Fruit fly (Drosophila melanogaster) whole organism, larva: ENCODE data around the gene RpS28-like.

Experiments used
- noc ChIP-seq: fragments of 200-800 bp; sonication (Bioruptor generic); optimal IDR thresholded peaks from 3 replicates; lab custom pipeline; 2019; ENCODE audit warnings: missing biosample characterization, mild to moderate bottlenecking, missing genetic modification characterization, moderate library complexity

Gene RpS28-like

DNA sequence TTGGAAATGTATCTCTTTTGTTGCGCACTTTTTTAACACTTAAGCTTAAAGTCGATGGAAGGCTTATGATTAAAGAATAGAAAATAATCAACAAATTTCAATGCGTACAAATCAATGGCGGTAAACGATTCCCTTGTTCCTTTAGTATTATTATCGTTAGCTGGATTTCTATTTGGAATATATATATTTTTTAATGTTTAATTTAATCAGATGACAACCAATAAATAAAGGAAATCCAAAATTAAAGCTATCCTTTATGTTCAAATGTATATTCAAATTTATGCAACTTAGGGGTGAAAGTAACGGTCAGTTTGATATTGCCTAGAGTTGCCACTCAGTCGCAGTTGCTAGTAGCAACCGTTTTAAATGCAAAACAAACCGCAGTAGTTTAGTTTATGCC, 1.5 kb upstream of the RpS28-like start, which contains the start of gene CG3769:
Gene CG3769, plus strand, starts transcription at position 301 of the 400 bp plus-strand sequence.
- no peak for TF ChIP-seq noc (tag; lab: Kevin White, UChicago)

DNA sequence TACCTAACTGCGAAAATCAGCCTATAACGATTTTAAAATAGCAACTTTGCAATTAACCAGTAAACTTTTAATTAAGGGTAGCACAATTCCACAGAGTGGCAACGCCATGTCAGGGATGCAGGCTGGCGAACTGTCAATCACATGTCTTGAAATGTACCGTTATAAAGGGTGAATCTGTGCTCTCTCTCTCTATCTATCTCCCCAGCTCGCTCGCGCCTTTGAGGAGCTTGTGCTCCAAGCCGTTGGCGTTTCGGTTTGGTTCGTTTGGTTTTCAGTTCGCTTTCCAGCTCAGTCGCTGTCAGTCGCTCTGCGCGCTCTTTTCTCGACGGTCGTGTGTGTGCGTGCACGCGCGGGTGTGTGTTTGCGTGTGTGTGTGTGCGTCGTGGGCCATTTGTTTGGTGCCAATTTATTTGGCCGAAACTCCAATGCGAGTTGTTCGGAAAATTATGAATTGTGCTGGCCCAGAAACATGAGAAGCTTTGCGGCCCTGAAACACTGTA, 662 bp downstream of the RpS28-like start, which contains the start of gene numb:
Gene numb, plus strand, starts transcription at position 254 of the 500 bp plus-strand sequence.
- TF ChIP-seq noc (tag; lab: Kevin White, UChicago) = no peak

- no peak for TF ChIP-seq noc (tag; lab: Kevin White, UChicago)
Measured at dm6 chr2L:9438227-9438626, 1.6 kb downstream of the RpS28-like start.

dm6 chr2L:9440640-9441039, 4.0 kb downstream of the RpS28-like start, which contains the start of gene CG33723:
TSS of gene CG33723 (minus strand) at chr2L:9440740.
- TF ChIP-seq noc (tag; lab: Kevin White, UChicago) = no peak

dm6 chr2L:9442795-9443287, 6.2 kb downstream of the RpS28-like start:
- TF ChIP-seq noc (tag; lab: Kevin White, UChicago) = no peak

DNA sequence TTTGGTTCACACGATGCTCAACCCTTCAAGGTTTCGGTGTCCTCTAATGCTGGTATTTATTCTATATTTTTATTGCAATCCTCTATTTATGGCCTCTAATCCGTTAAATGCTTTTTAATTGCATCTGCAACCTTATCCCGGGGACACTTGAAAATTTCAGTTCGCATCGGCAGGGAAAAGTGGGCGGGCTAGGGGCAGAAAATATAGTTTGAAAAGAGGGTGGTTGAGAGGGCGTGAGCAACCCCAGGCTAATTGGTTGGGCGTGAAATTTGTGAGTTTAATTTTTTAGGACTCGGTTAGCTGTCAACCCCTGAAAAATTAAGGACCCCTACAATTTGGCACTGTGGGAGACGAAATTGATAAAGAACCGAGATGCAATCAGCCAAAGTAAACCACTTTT, 9.1 kb downstream of the RpS28-like start:
- TF ChIP-seq noc (tag; lab: Kevin White, UChicago) = no peak

dm6 chr2L:9446398-9446945, 9.9 kb downstream of the RpS28-like start:
- no peak for TF ChIP-seq noc (tag; lab: Kevin White, UChicago)

DNA sequence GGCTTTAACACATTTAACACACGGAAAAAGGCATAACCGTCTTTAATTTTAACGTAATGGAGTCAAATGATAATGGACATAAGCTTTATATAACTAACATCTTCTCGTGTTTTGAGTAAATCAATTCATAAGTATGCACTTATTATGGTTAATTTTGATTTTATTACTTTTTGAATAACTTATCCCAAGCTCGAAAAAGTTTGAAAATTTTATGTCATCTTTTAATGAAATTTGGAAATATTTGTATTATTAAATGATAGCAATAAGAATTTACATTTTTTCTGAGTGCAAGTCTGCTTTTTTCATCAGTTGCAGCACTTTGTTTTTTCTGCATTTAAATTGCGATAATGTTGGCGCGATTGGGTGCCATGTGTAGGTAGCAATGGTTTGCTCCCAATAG, 11.2 kb downstream of the RpS28-like start:
- no peak for TF ChIP-seq noc (tag; lab: Kevin White, UChicago)

dm6 chr2L:9448322-9449256, 12.0 kb downstream of the RpS28-like start:
- TF ChIP-seq noc (tag; lab: Kevin White, UChicago) = no peak

dm6 chr2L:9449257-9449972, 12.8 kb downstream of the RpS28-like start:
- peak; percentile 99 for TF ChIP-seq noc (tag; lab: Kevin White, UChicago)

- no peak for TF ChIP-seq noc (tag; lab: Kevin White, UChicago)
Measured at dm6 chr2L:9452959-9453358, 16.4 kb downstream of the RpS28-like start.

dm6 chr2L:9454369-9455054, 17.9 kb downstream of the RpS28-like start:
- TF ChIP-seq noc (tag; lab: Kevin White, UChicago) = no peak

- no peak for TF ChIP-seq noc (tag; lab: Kevin White, UChicago)
Measured at dm6 chr2L:9455157-9455556, 18.6 kb downstream of the RpS28-like start.

- no peak for TF ChIP-seq noc (tag; lab: Kevin White, UChicago)
Measured at dm6 chr2L:9457456-9457855, 20.9 kb downstream of the RpS28-like start.

dm6 chr2L:9457865-9458264, 21.3 kb downstream of the RpS28-like start:
- no peak for TF ChIP-seq noc (tag; lab: Kevin White, UChicago)
